Worm (Caenorhabditis elegans) whole organism, young adult: ENCODE measurements around the gene R02E4.2.

Experiments
- B0035.1 ChIP-seq: sonication (generic microtip); optimal IDR thresholded peaks from 2 replicates; lab custom pipeline; 2016; ENCODE audit warnings: missing genetic modification characterization, mild to moderate bottlenecking, missing compliant biosample characterization, missing genotype, missing genetic modification reagents
- B0261.1 ChIP-seq: sonication (generic microtip); optimal IDR thresholded peaks from 2 replicates; lab custom pipeline; 2016; ENCODE audit warnings: mild to moderate bottlenecking, missing genetic modification characterization, moderate library complexity, missing compliant biosample characterization
- B0336.3 ChIP-seq: fragments of 200-800 bp; sonication (Bioruptor generic); IDR thresholded peaks from 2 replicates; pipeline ENCODE4 v1.3.6; 2022; ENCODE audit warnings: missing genetic modification characterization, missing compliant biosample characterization
- F23B12.7 ChIP-seq: sonication (generic microtip); optimal IDR thresholded peaks from 2 replicates; lab custom pipeline; 2017; ENCODE audit warnings: missing genetic modification characterization, mild to moderate bottlenecking, missing compliant biosample characterization, antibody characterized with exemption, moderate library complexity; ENCODE audit not compliant: insufficient read depth
- F57A8.1 ChIP-seq: fragments of 200-800 bp; sonication (Bioruptor generic); optimal IDR thresholded peaks from 2 replicates; lab custom pipeline; 2018; ENCODE audit warnings: mild to moderate bottlenecking, missing genetic modification characterization, moderate library complexity, missing compliant biosample characterization
- T07F8.4 ChIP-seq: sonication (generic microtip); optimal IDR thresholded peaks from 2 replicates; lab custom pipeline; 2016; ENCODE audit warnings: mild to moderate bottlenecking, missing genetic modification characterization, moderate library complexity, missing compliant biosample characterization
- Y53F4B.3 ChIP-seq: fragments of 200-800 bp; sonication (Bioruptor generic); IDR thresholded peaks from 2 replicates; pipeline ENCODE4 v1.3.6; 2022; ENCODE audit warnings: missing genetic modification reagents, missing genetic modification characterization, missing compliant biosample characterization
- Y53G8AR.9 ChIP-seq: fragments of 200-800 bp; sonication (Bioruptor generic); conservative IDR thresholded peaks from 2 replicates; pipeline ENCODE4 v1.3.6; 2022; ENCODE audit warnings: missing genetic modification reagents, missing genetic modification characterization, missing compliant biosample characterization
- Y56A3A.18 ChIP-seq: fragments of 200-800 bp; sonication (Bioruptor generic); IDR thresholded peaks from 2 replicates; pipeline ENCODE4 v1.3.6; 2022; ENCODE audit warnings: missing genetic modification reagents, missing genetic modification characterization, missing compliant biosample characterization
- Y67H2A.10 ChIP-seq: fragments of 200-800 bp; sonication (Bioruptor generic); conservative IDR thresholded peaks from 2 replicates; pipeline ENCODE4 v1.3.6; 2022; ENCODE audit warnings: missing genetic modification reagents, missing genetic modification characterization, missing compliant biosample characterization
- Y95B8A.8 ChIP-seq: fragments of 200-800 bp; sonication (Bioruptor generic); IDR thresholded peaks from 2 replicates; pipeline ENCODE4 v1.3.6; 2022; ENCODE audit warnings: missing genetic modification reagents, missing genetic modification characterization, missing compliant biosample characterization
- ZK185.1 ChIP-seq: sonication (generic microtip); optimal IDR thresholded peaks from 2 replicates; lab custom pipeline; 2016; ENCODE audit warnings: mild to moderate bottlenecking, missing genetic modification characterization, missing compliant biosample characterization; ENCODE audit not compliant: poor library complexity, severe bottlenecking
- akir-1 ChIP-seq: fragments of 200-800 bp; sonication (Bioruptor generic); optimal IDR thresholded peaks from 2 replicates; lab custom pipeline; 2018; ENCODE audit warnings: mild to moderate bottlenecking, missing genetic modification characterization, moderate library complexity, missing compliant biosample characterization
- ama-1 ChIP-seq, 3 experiments: fragments of 150-350 bp in 1 of 3; sonication (generic microtip) in 2 of 3; optimal IDR thresholded peaks; 2 replicates each; lab custom pipeline; 2014 to 2018; ENCODE audit warnings: missing biosample characterization in 2 of 3, missing genetic modification characterization in 2 of 3, missing genetic modification reagents in 2 of 3
- attf-6 ChIP-seq: fragments of 200-800 bp; sonication (Bioruptor generic); IDR thresholded peaks from 2 replicates; pipeline ENCODE4 v1.3.6; 2022; ENCODE audit warnings: missing genetic modification reagents, missing genetic modification characterization, missing compliant biosample characterization
- cebp-2 ChIP-seq: fragments of 200-800 bp; sonication (Bioruptor generic); IDR thresholded peaks from 2 replicates; pipeline ENCODE4 v1.3.6; 2022; ENCODE audit warnings: missing genetic modification characterization, missing compliant biosample characterization
- ceh-100 ChIP-seq: fragments of 200-800 bp; sonication (Bioruptor generic); IDR thresholded peaks from 2 replicates; pipeline ENCODE4 v1.3.6; 2022; ENCODE audit warnings: missing genetic modification reagents, missing genetic modification characterization, missing compliant biosample characterization
- ceh-58 ChIP-seq: fragments of 200-800 bp; sonication (Bioruptor generic); IDR thresholded peaks from 2 replicates; pipeline ENCODE4 v1.3.6; 2022; ENCODE audit warnings: missing genetic modification characterization, missing compliant biosample characterization
- ceh-91 ChIP-seq: fragments of 200-800 bp; sonication (Bioruptor generic); IDR thresholded peaks from 2 replicates; pipeline ENCODE4 v1.3.6; 2022; ENCODE audit warnings: missing genetic modification reagents, missing genetic modification characterization, missing compliant biosample characterization
- dox-1 ChIP-seq: fragments of 200-800 bp; sonication (Bioruptor generic); IDR thresholded peaks from 2 replicates; pipeline ENCODE4 v1.3.6; 2022; ENCODE audit warnings: missing genetic modification reagents, missing genetic modification characterization, missing compliant biosample characterization
- efl-1 ChIP-seq: fragments of 150-350 bp; optimal IDR thresholded peaks from 2 replicates; lab custom pipeline; 2014; ENCODE audit warnings: missing biosample characterization, missing genetic modification reagents, missing genetic modification characterization
- egrh-3 ChIP-seq: fragments of 200-800 bp; sonication (Bioruptor generic); IDR thresholded peaks from 2 replicates; pipeline ENCODE4 v1.3.6; 2022; ENCODE audit warnings: missing genetic modification reagents, missing genetic modification characterization, missing compliant biosample characterization
- hlh-26 ChIP-seq: fragments of 200-800 bp; sonication (Bioruptor generic); conservative IDR thresholded peaks from 2 replicates; pipeline ENCODE4 v1.3.6; 2022; ENCODE audit warnings: missing genetic modification reagents, missing genetic modification characterization, missing compliant biosample characterization
- hmg-20 ChIP-seq: fragments of 200-800 bp; sonication (Bioruptor generic); IDR thresholded peaks from 2 replicates; pipeline ENCODE4 v1.3.6; 2022; ENCODE audit warnings: missing genetic modification reagents, missing genetic modification characterization, missing compliant biosample characterization
- lin-26 ChIP-seq: fragments of 200-800 bp; sonication (Bioruptor generic); IDR thresholded peaks from 2 replicates; pipeline ENCODE4 v1.3.6; 2022; ENCODE audit warnings: missing genetic modification reagents, missing genetic modification characterization, missing compliant biosample characterization
- lin-35 ChIP-seq, 3 experiments: fragments of 150-350 bp in 2 of 3; sonication (generic microtip) in 1 of 3; optimal IDR thresholded peaks; 2 replicates each; lab custom pipeline; 2014 to 2018; ENCODE audit warnings: missing biosample characterization in 3 of 3, missing genetic modification characterization in 3 of 3, missing genetic modification reagents in 3 of 3
- madf-10 ChIP-seq: sonication (generic microtip); optimal IDR thresholded peaks from 2 replicates; lab custom pipeline; 2016; ENCODE audit warnings: mild to moderate bottlenecking, missing genetic modification characterization, missing compliant biosample characterization
- madf-8 ChIP-seq: fragments of 200-800 bp; sonication (Bioruptor generic); conservative IDR thresholded peaks from 2 replicates; pipeline ENCODE4 v1.3.6; 2022; ENCODE audit warnings: missing genetic modification reagents, missing genetic modification characterization, missing compliant biosample characterization
- nfya-1 ChIP-seq: sonication (generic microtip); optimal IDR thresholded peaks from 2 replicates; lab custom pipeline; 2017; ENCODE audit warnings: antibody characterized with exemption, missing compliant biosample characterization, missing genetic modification characterization, borderline replicate concordance; ENCODE audit not compliant: insufficient read depth
- nfyb-1 ChIP-seq: fragments of 200-800 bp; sonication (Bioruptor generic); IDR thresholded peaks from 2 replicates; pipeline ENCODE4 v1.3.6; 2022; ENCODE audit warnings: missing genetic modification reagents, missing genetic modification characterization, missing compliant biosample characterization
- nhr-27 ChIP-seq: fragments of 200-800 bp; sonication (Bioruptor generic); optimal IDR thresholded peaks from 2 replicates; lab custom pipeline; 2018; ENCODE audit warnings: mild to moderate bottlenecking, missing genetic modification characterization, moderate library complexity, missing compliant biosample characterization
- pha-4 ChIP-seq: fragments of 150-350 bp; sonication (generic microtip); optimal IDR thresholded peaks from 2 replicates; lab custom pipeline; 2014; ENCODE audit warnings: missing biosample characterization, missing genetic modification reagents, missing genetic modification characterization
- repo-1 ChIP-seq: sonication (generic microtip); optimal IDR thresholded peaks from 2 replicates; lab custom pipeline; 2017; ENCODE audit warnings: mild to moderate bottlenecking, missing genetic modification characterization, missing compliant biosample characterization
- snpc-4 ChIP-seq, 5 experiments: fragments of 150-350 bp in 1 of 5; sonication (generic microtip) in 4 of 5; optimal IDR thresholded peaks; 2 replicates each; lab custom pipeline; 2014 to 2018; ENCODE audit warnings: missing genetic modification characterization in 5 of 5, missing biosample characterization in 3 of 5, antibody characterized with exemption in 2 of 5, mild to moderate bottlenecking in 2 of 5, missing compliant biosample characterization in 2 of 5, missing genotype in 2 of 5, moderate library complexity in 2 of 5, missing genetic modification reagents in 1 of 5
- somi-1 ChIP-seq: fragments of 200-800 bp; sonication (Bioruptor generic); optimal IDR thresholded peaks from 2 replicates; lab custom pipeline; 2018; ENCODE audit warnings: mild to moderate bottlenecking, missing genetic modification characterization, missing compliant biosample characterization
- sptf-2 ChIP-seq: fragments of 200-800 bp; sonication (Bioruptor generic); optimal IDR thresholded peaks from 2 replicates; lab custom pipeline; 2018; ENCODE audit warnings: mild to moderate bottlenecking, missing genetic modification characterization, missing compliant biosample characterization
- tbp1 ChIP-seq: fragments of 200-800 bp; sonication (Bioruptor generic); optimal IDR thresholded peaks from 2 replicates; lab custom pipeline; 2018; ENCODE audit warnings: mild to moderate bottlenecking, missing genetic modification characterization, missing compliant biosample characterization
- tlf-1 ChIP-seq: fragments of 200-800 bp; sonication (Bioruptor generic); optimal IDR thresholded peaks from 2 replicates; lab custom pipeline; 2018; ENCODE audit warnings: mild to moderate bottlenecking, missing genetic modification characterization, missing compliant biosample characterization
- zfh-2 ChIP-seq: fragments of 200-800 bp; sonication (Bioruptor generic); conservative IDR thresholded peaks from 2 replicates; pipeline ENCODE4 v1.3.6; 2022; ENCODE audit warnings: missing genetic modification reagents, missing genetic modification characterization, missing compliant biosample characterization
- zim-3 ChIP-seq: sonication (generic microtip); optimal IDR thresholded peaks from 2 replicates; lab custom pipeline; 2017; ENCODE audit warnings: mild to moderate bottlenecking, missing genetic modification characterization, moderate library complexity, missing compliant biosample characterization
- ztf-18 ChIP-seq: sonication (generic microtip); optimal IDR thresholded peaks from 2 replicates; lab custom pipeline; 2016; ENCODE audit warnings: missing genotype, mild to moderate bottlenecking, missing genetic modification characterization, missing compliant biosample characterization
- ztf-25 ChIP-seq: fragments of 200-800 bp; sonication (Bioruptor generic); IDR thresholded peaks from 2 replicates; pipeline ENCODE4 v1.3.6; 2022; ENCODE audit warnings: missing genetic modification reagents, missing genetic modification characterization, missing compliant biosample characterization
- ztf-26 ChIP-seq: sonication (generic microtip); optimal IDR thresholded peaks from 2 replicates; lab custom pipeline; 2017; ENCODE audit warnings: missing genetic modification characterization, missing compliant biosample characterization
- ztf-28 ChIP-seq: fragments of 200-800 bp; sonication (Bioruptor generic); IDR thresholded peaks from 2 replicates; pipeline ENCODE4 v1.3.6; 2022; ENCODE audit warnings: missing genetic modification reagents, missing genetic modification characterization, missing compliant biosample characterization
- ztf-6 ChIP-seq: fragments of 200-800 bp; sonication (Bioruptor generic); IDR thresholded peaks from 2 replicates; pipeline ENCODE4 v1.3.6; 2022; ENCODE audit warnings: missing genetic modification reagents, missing genetic modification characterization, missing compliant biosample characterization

Gene R02E4.2

DNA sequence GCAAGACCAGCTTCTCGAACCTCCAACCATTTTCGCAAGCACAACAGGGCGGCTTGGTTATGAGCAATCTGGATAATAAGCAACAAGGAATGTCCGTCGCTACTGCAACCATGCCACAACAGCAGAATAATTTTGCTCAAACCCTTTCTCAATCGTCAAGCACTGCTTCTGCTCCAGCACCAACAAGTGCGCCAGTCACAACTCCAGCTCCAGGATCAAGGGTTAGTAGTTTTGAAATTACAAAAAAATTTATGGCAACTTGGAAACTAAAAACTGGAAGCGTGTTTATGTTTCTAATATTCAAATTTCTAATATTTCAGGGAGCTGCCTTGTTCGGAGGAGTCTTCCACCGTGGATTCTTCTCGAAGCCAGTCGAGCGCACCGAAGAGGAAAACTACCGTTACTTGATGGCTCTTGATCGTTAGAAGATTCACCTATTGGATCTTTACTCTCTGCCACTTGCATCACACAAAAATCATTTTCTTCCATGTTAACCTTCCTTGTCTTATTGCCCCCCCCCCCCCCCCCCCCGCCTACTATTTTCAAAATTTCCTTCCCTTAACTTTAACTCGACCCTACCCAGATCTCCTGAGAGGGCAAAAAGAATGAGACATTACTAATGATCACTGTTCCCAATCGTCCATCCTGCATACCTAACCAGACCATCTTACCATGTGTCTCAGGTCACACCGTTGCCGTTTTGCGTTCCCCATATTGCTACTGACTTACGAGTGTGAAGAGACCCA is 39.7 kb downstream of the R02E4.2 start:
- peak; percentile 12; the same call in 1 of the 2 replicates for TF ChIP-seq ceh-100
- no peak for TF ChIP-seq efl-1 (GFP tag; lab: Kevin White, UChicago)
- no peak for TF ChIP-seq ztf-26 (tag; lab: Kevin White, UChicago)
- no peak for TF ChIP-seq madf-8 (GFP tag; lab: Robert Waterston, UW)
- TF ChIP-seq ztf-28: no peak
- no peak for TF ChIP-seq cebp-2 (GFP tag; lab: Robert Waterston, UW)
- TF ChIP-seq sptf-2 (GFP tag; lab: Kevin White, UChicago): no peak
- no peak for TF ChIP-seq tbp1 (GFP tag; lab: Kevin White, UChicago)
- no peak for TF ChIP-seq nhr-27 (tag; lab: Kevin White, UChicago)
- TF ChIP-seq ama-1 (optimal IDR thresholded peaks at IDR 0.05; lab: Kevin White, UChicago): peak; percentile 71
- peak in 1 of 2 experiments; percentile 36 for TF ChIP-seq ama-1 (GFP tag; optimal IDR thresholded peaks at IDR 0.05; lab: Kevin White, UChicago)
- TF ChIP-seq ceh-58: no peak
- TF ChIP-seq snpc-4 (GFP tag; optimal IDR thresholded peaks at IDR 0.05; lab: Kevin White, UChicago): no peak
- TF ChIP-seq snpc-4 (tag; optimal IDR thresholded peaks at IDR 0.05; lab: Kevin White, UChicago): no peak
- no peak for TF ChIP-seq madf-10 (tag; lab: Kevin White, UChicago)
- no peak for TF ChIP-seq ztf-18 (tag; lab: Kevin White, UChicago)
- peak in 1 of 3 experiments; percentile 8 for TF ChIP-seq lin-35 (GFP tag; optimal IDR thresholded peaks at IDR 0.05; lab: Kevin White, UChicago)
- no peak for TF ChIP-seq dox-1
- no peak for TF ChIP-seq lin-26
- no peak for TF ChIP-seq T07F8.4
- no peak for TF ChIP-seq ceh-91 (GFP tag; lab: Robert Waterston, UW)
- TF ChIP-seq ZK185.1: no peak
- TF ChIP-seq akir-1 (GFP tag; lab: Kevin White, UChicago): no peak
- peak; percentile 4; the same call in 1 of the 2 replicates for TF ChIP-seq B0336.3 (GFP tag; lab: Robert Waterston, UW)
- TF ChIP-seq pha-4 (tag; lab: Kevin White, UChicago): no peak
- TF ChIP-seq somi-1: no peak
- peak; percentile 7; the same call in 1 of the 2 replicates for TF ChIP-seq Y53G8AR.9
- no peak for TF ChIP-seq repo-1
- no peak for TF ChIP-seq tlf-1 (GFP tag; lab: Kevin White, UChicago)
- TF ChIP-seq Y95B8A.8 (GFP tag; lab: Robert Waterston, UW): no peak
- TF ChIP-seq, all 124 proteins: peak for 5

DNA sequence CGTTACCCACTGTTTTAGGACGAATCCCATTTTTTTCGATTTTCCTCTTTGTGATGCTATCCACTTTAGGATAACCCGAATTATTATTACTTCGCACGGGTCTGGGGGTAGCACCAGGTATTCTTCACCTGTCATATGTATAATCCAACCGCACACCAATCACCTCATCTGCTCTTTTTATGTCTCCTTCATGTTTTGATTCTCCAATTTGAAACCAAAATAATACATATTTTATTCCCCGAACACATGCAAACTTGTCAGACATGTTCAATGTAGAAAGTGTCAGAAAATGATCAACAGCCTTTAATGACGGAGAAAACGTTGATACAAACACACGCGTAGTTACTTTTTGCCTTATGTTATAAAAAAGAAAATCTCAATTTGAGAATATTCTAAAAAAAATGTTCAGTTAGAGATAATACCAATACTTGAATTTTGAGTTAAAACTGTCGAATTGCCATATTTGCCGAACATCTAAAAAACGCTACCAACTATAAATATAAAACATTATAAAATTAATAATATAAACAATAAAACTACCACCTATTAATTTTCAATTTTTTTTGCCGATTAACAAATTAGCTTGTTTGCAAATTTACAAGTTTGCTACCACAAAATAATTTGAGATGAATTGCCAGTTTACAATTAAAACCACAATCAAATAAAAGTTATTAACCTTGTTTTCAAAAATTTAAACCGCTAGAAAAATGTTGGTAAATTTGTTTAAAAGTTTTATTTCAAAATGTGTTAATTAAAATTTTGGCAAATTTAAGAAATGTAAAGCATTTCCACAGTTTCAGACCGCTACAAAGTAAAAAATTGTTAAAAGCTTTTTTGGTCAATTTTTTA is 40.6 kb downstream of the R02E4.2 start:
- TF ChIP-seq Y67H2A.10 (GFP tag; lab: Robert Waterston, UW): no peak
- TF ChIP-seq ztf-6 (GFP tag; lab: Robert Waterston, UW): no peak
- peak; percentile 81 for TF ChIP-seq nfyb-1 (GFP tag; lab: Robert Waterston, UW)
- TF ChIP-seq attf-6 (GFP tag; lab: Robert Waterston, UW): no peak
- peak; percentile 3 for TF ChIP-seq F23B12.7 (tag; lab: Kevin White, UChicago)
- TF ChIP-seq nfya-1 (tag; lab: Kevin White, UChicago): no peak
- no peak for TF ChIP-seq egrh-3
- no peak for TF ChIP-seq zfh-2
- TF ChIP-seq zim-3 (tag; lab: Kevin White, UChicago): peak; percentile 71
- TF ChIP-seq hlh-26: no peak
- TF ChIP-seq B0035.1: no peak
- TF ChIP-seq ztf-25 (GFP tag; lab: Robert Waterston, UW): no peak
- no peak for TF ChIP-seq F57A8.1
- no peak for TF ChIP-seq Y53F4B.3 (GFP tag; lab: Robert Waterston, UW)
- TF ChIP-seq B0261.1: no peak
- TF ChIP-seq hmg-20 (GFP tag; lab: Robert Waterston, UW): no peak; the same call in 1 of the 2 replicates
- TF ChIP-seq Y56A3A.18 (GFP tag; lab: Robert Waterston, UW): no peak; the same call in 1 of the 2 replicates
- TF ChIP-seq repo-1: peak; percentile 69
